Fruit fly (Drosophila melanogaster) whole organism, embryonic: ENCODE results near the gene tbrd-1.
"Not testable (repeated sequence)": the region's sequence is repeated elsewhere in the genome, so short reads cannot be mapped to it uniquely, and the experiment has no call there.

Experiments used
- Ada2b ChIP-seq: fragments of 200-800 bp; sonication (Bioruptor generic); IDR thresholded peaks from 2 replicates; pipeline ENCODE4 v1.3.6; 2022; ENCODE audit warnings: missing biosample characterization, missing genetic modification characterization
- CG12391 ChIP-seq: fragments of 200-800 bp; sonication (Bioruptor generic); optimal IDR thresholded peaks from 3 replicates; lab custom pipeline; 2018; ENCODE audit warnings: missing biosample characterization, mild to moderate bottlenecking, missing genetic modification characterization, moderate library complexity
- CG14050 ChIP-seq: fragments of 200-800 bp; sonication (Bioruptor generic); IDR thresholded peaks from 3 replicates; pipeline ENCODE4 v1.3.6; 2022; ENCODE audit warnings: missing biosample characterization, missing genetic modification characterization
- CG14667 ChIP-seq: fragments of 200-800 bp; sonication (Bioruptor generic); IDR thresholded peaks from 2 replicates; pipeline ENCODE4 v1.3.6; 2022; ENCODE audit warnings: missing biosample characterization, missing genetic modification characterization
- CG14860 ChIP-seq: fragments of 200-800 bp; sonication (Bioruptor generic); IDR thresholded peaks from 3 replicates; pipeline ENCODE4 v1.3.6; 2022; ENCODE audit warnings: missing biosample characterization, missing genetic modification characterization; ENCODE audit not compliant: partially characterized antibody
- CG15601 ChIP-seq: fragments of 200-800 bp; sonication (Bioruptor generic); optimal IDR thresholded peaks from 3 replicates; lab custom pipeline; 2019; ENCODE audit warnings: missing biosample characterization, mild to moderate bottlenecking, missing genetic modification characterization, moderate library complexity
- CG1602 ChIP-seq: fragments of 200-800 bp; sonication (Bioruptor generic); optimal IDR thresholded peaks from 3 replicates; lab custom pipeline; 2016; ENCODE audit warnings: missing biosample characterization, missing genetic modification characterization
- CG1647 ChIP-seq: fragments of 200-800 bp; sonication (Bioruptor generic); optimal IDR thresholded peaks from 3 replicates; lab custom pipeline; 2016; ENCODE audit warnings: missing biosample characterization, missing genetic modification characterization
- CG17612 ChIP-seq: fragments of 200-800 bp; sonication (Bioruptor generic); IDR thresholded peaks from 2 replicates; pipeline ENCODE4 v1.3.6; 2022; ENCODE audit warnings: missing biosample characterization, missing genetic modification characterization
- CG18764 ChIP-seq: fragments of 200-800 bp; sonication (Bioruptor generic); optimal IDR thresholded peaks from 3 replicates; lab custom pipeline; 2016; ENCODE audit warnings: missing biosample characterization, missing genetic modification characterization
- CG2120 ChIP-seq: fragments of 200-800 bp; sonication (Bioruptor generic); optimal IDR thresholded peaks from 3 replicates; lab custom pipeline; 2016; ENCODE audit warnings: missing biosample characterization, missing genetic modification characterization
- CG31441 ChIP-seq: fragments of 200-800 bp; sonication (Bioruptor generic); IDR thresholded peaks from 2 replicates; pipeline ENCODE4 v1.3.6; 2022; ENCODE audit warnings: missing biosample characterization, missing genetic modification characterization
- CG32772 ChIP-seq: fragments of 200-800 bp; sonication (Bioruptor generic); IDR thresholded peaks from 2 replicates; pipeline ENCODE4 v1.3.6; 2022; ENCODE audit warnings: missing biosample characterization, missing genetic modification characterization
- CG3281 ChIP-seq: fragments of 200-800 bp; sonication (Bioruptor generic); optimal IDR thresholded peaks from 3 replicates; lab custom pipeline; 2017; ENCODE audit warnings: missing biosample characterization, mild to moderate bottlenecking, missing genetic modification characterization
- CG4730 ChIP-seq: fragments of 200-800 bp; sonication (Bioruptor generic); IDR thresholded peaks from 2 replicates; pipeline ENCODE4 v1.3.6; 2022; ENCODE audit warnings: missing biosample characterization, missing genetic modification characterization
- CG8290 ChIP-seq, 3 experiments: fragments of 200-800 bp; sonication (Bioruptor generic); optimal IDR thresholded peaks; 2 replicates each; lab custom pipeline; 2016 to 2019; ENCODE audit warnings: missing biosample characterization in 3 of 3, missing genetic modification characterization in 3 of 3, mild to moderate bottlenecking in 2 of 3, moderate library complexity in 1 of 3
- CG9609 ChIP-seq: fragments of 200-800 bp; sonication (Bioruptor generic); optimal IDR thresholded peaks from 3 replicates; lab custom pipeline; 2016; ENCODE audit warnings: missing biosample characterization, missing genetic modification characterization
- D ChIP-seq, 2 experiments: fragments of 200-800 bp in 1 of 2; fragments of >200 bp in 1 of 2; sonication (Bioruptor generic) in 1 of 2; optimal IDR thresholded peaks; 2 replicates in 1 of 2; 3 replicates in 1 of 2; lab custom pipeline; 2017; ENCODE audit warnings: mild to moderate bottlenecking in 1 of 2, missing biosample characterization in 1 of 2, missing genetic modification characterization in 1 of 2, missing genetic modification reagents in 1 of 2
- Dp ChIP-seq: fragments of 200-800 bp; sonication (Bioruptor generic); optimal IDR thresholded peaks from 2 replicates; lab custom pipeline; 2018; ENCODE audit warnings: missing biosample characterization, mild to moderate bottlenecking, missing genetic modification characterization, moderate library complexity
- Gug ChIP-seq: fragments of 200-800 bp; sonication (Bioruptor generic); IDR thresholded peaks from 4 replicates; pipeline ENCODE4 v1.3.6; 2022; ENCODE audit warnings: missing biosample characterization, missing genetic modification characterization
- HHEX ChIP-seq: fragments of 200-800 bp; sonication (Bioruptor generic); optimal IDR thresholded peaks from 3 replicates; lab custom pipeline; 2017; ENCODE audit warnings: missing biosample characterization, mild to moderate bottlenecking, missing genetic modification characterization, missing genetic modification reagents
- HmgZ ChIP-seq: fragments of 200-800 bp; sonication (Bioruptor generic); optimal IDR thresholded peaks from 2 replicates; lab custom pipeline; 2018; ENCODE audit warnings: missing biosample characterization, mild to moderate bottlenecking, missing genetic modification characterization
- Myb ChIP-seq: fragments of 200-800 bp; sonication (Bioruptor generic); optimal IDR thresholded peaks from 2 replicates; lab custom pipeline; 2016; ENCODE audit warnings: missing biosample characterization, missing genetic modification characterization
- Nf-YA ChIP-seq: fragments of 200-800 bp; sonication (Bioruptor generic); IDR thresholded peaks from 2 replicates; pipeline ENCODE4 v1.3.6; 2022; ENCODE audit warnings: missing biosample characterization, missing genetic modification characterization
- Pdp1 ChIP-seq, 2 experiments: fragments of 200-800 bp; sonication (Bioruptor generic); optimal IDR thresholded peaks; 3 replicates each; lab custom pipeline; 2016; ENCODE audit warnings: missing biosample characterization in 2 of 2, missing genetic modification characterization in 2 of 2, mild to moderate bottlenecking in 1 of 2, moderate library complexity in 1 of 2
- Scr ChIP-seq: fragments of 200-800 bp; sonication (Bioruptor generic); IDR thresholded peaks from 2 replicates; pipeline ENCODE4 v1.3.6; 2022; ENCODE audit warnings: missing biosample characterization, missing genetic modification characterization; ENCODE audit not compliant: partially characterized antibody
- Xrp1 ChIP-seq: fragments of 200-800 bp; sonication (Bioruptor generic); IDR thresholded peaks from 2 replicates; pipeline ENCODE4 v1.3.6; 2022; ENCODE audit warnings: missing biosample characterization, missing genetic modification characterization
- ap ChIP-seq: fragments of 200-800 bp; sonication (Bioruptor generic); IDR thresholded peaks from 2 replicates; pipeline ENCODE4 v1.3.6; 2022; ENCODE audit warnings: missing biosample characterization, missing genetic modification characterization
- ase ChIP-seq: fragments of 200-800 bp; sonication (Bioruptor generic); IDR thresholded peaks from 3 replicates; pipeline ENCODE4 v1.3.6; 2022; ENCODE audit warnings: missing biosample characterization, missing genetic modification characterization
- bbx ChIP-seq: fragments of 200-800 bp; sonication (Bioruptor generic); IDR thresholded peaks from 2 replicates; pipeline ENCODE4 v1.3.6; 2022; ENCODE audit warnings: missing biosample characterization, missing genetic modification characterization; ENCODE audit not compliant: partially characterized antibody
- bigmax ChIP-seq: fragments of 200-800 bp; sonication (Bioruptor generic); optimal IDR thresholded peaks from 2 replicates; lab custom pipeline; 2018; ENCODE audit warnings: missing biosample characterization, mild to moderate bottlenecking, missing genetic modification characterization
- btn ChIP-seq: fragments of 200-800 bp; sonication (Bioruptor generic); optimal IDR thresholded peaks from 2 replicates; lab custom pipeline; 2016; ENCODE audit warnings: missing biosample characterization, missing genetic modification characterization
- chn ChIP-seq: fragments of 200-800 bp; sonication (Bioruptor generic); optimal IDR thresholded peaks from 2 replicates; lab custom pipeline; 2016; ENCODE audit warnings: missing biosample characterization, missing genetic modification characterization
- disco-r ChIP-seq: fragments of 200-800 bp; sonication (Bioruptor generic); optimal IDR thresholded peaks from 2 replicates; lab custom pipeline; 2016; ENCODE audit warnings: missing biosample characterization, missing genetic modification characterization
- dmrt11E ChIP-seq: fragments of 200-800 bp; sonication (Bioruptor generic); optimal IDR thresholded peaks from 3 replicates; lab custom pipeline; 2018; ENCODE audit warnings: missing biosample characterization, mild to moderate bottlenecking, missing genetic modification characterization, moderate library complexity
- eyg ChIP-seq: fragments of 200-800 bp; sonication (Bioruptor generic); optimal IDR thresholded peaks from 3 replicates; lab custom pipeline; 2016; ENCODE audit warnings: missing biosample characterization, missing genetic modification characterization
- fd3F ChIP-seq: fragments of 200-800 bp; sonication (Bioruptor generic); optimal IDR thresholded peaks from 2 replicates; lab custom pipeline; 2018; ENCODE audit warnings: missing biosample characterization, mild to moderate bottlenecking, missing genetic modification characterization, moderate library complexity
- gcm2 ChIP-seq: fragments of 200-800 bp; sonication (Bioruptor generic); optimal IDR thresholded peaks from 2 replicates; lab custom pipeline; 2016; ENCODE audit warnings: missing biosample characterization, missing genetic modification characterization
- hkb ChIP-seq, 2 experiments: fragments of 200-800 bp in 1 of 2; fragments of >200 bp in 1 of 2; sonication (Bioruptor generic) in 1 of 2; IDR thresholded peaks in 1 of 2; optimal IDR thresholded peaks in 1 of 2; 2 replicates each; pipeline versions ENCODE4 v1.3.6 to Lab custom; 2017 to 2022; ENCODE audit warnings: missing biosample characterization in 1 of 2, missing genetic modification characterization in 1 of 2
- ken ChIP-seq: fragments of 200-800 bp; sonication (Bioruptor generic); IDR thresholded peaks from 3 replicates; pipeline ENCODE4 v1.3.6; 2022; ENCODE audit warnings: missing biosample characterization, missing genetic modification characterization
- nerfin-2 ChIP-seq: fragments of 200-800 bp; sonication (Bioruptor generic); IDR thresholded peaks from 2 replicates; pipeline ENCODE4 v1.3.6; 2022; ENCODE audit warnings: missing biosample characterization, missing genetic modification characterization; ENCODE audit not compliant: partially characterized antibody
- otp ChIP-seq: fragments of 200-800 bp; sonication (Bioruptor generic); IDR thresholded peaks from 3 replicates; pipeline ENCODE4, ENCODE4 v1.3.6; 2022; ENCODE audit warnings: missing biosample characterization, missing genetic modification characterization
- pb ChIP-seq: fragments of 200-800 bp; sonication (Bioruptor generic); optimal IDR thresholded peaks from 3 replicates; lab custom pipeline; 2016; ENCODE audit warnings: missing biosample characterization, missing genetic modification characterization
- phol ChIP-seq: fragments of 200-800 bp; sonication (Bioruptor generic); optimal IDR thresholded peaks from 3 replicates; lab custom pipeline; 2018; ENCODE audit warnings: missing biosample characterization, mild to moderate bottlenecking, missing genetic modification characterization, moderate library complexity
- rib ChIP-seq: fragments of 200-800 bp; sonication (Bioruptor generic); IDR thresholded peaks from 2 replicates; pipeline ENCODE4 v1.3.6; 2022; ENCODE audit warnings: missing biosample characterization, missing genetic modification characterization
- sisA ChIP-seq: fragments of 200-800 bp; sonication (Bioruptor generic); IDR thresholded peaks from 2 replicates; pipeline ENCODE4 v1.3.6; 2022; ENCODE audit warnings: missing biosample characterization, missing genetic modification characterization
- slbo ChIP-seq: fragments of 200-800 bp; sonication (Bioruptor generic); IDR thresholded peaks from 2 replicates; pipeline ENCODE4 v1.3.6; 2022; ENCODE audit warnings: missing biosample characterization, missing genetic modification characterization
- tup ChIP-seq: fragments of 200-800 bp; sonication (Bioruptor generic); optimal IDR thresholded peaks from 2 replicates; lab custom pipeline; 2016; ENCODE audit warnings: missing biosample characterization, mild to moderate bottlenecking, missing genetic modification characterization, moderate library complexity

The tbrd-1 gene

DNA sequence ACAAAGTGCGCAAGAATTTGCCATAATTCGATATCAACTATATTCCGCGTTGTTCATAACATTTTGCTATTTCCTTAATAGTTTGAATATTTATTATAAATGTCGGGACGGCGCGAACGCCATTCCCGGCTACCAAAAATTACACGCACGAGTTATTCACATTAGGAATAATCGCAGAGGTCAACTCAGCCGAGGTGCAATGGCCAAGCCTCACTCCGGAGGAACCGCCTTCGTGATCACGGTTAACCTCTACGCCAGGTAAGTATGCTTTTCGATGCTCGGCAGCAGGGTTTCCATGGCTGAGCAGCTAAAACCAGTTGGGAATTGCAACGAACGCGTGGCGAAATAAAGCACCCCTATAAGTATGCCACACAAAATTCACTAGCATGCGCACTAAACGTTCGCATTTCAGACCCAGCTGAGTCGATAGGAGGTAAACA lies 34.0 kb downstream of the tbrd-1 start (continued):
- TF ChIP-seq ken (GFP tag; lab: Robert Waterston, UW) (peak; percentile 77; the same call in 1 of the 3 replicates), Dp (GFP tag; lab: Kevin White, UChicago) (peak; percentile 11), CG4730 (GFP tag; lab: Robert Waterston, UW) (peak; percentile 56; the same call in 1 of the 2 replicates), gcm2 (GFP tag; lab: Kevin White, UChicago) (peak; percentile 41), Ada2b (GFP tag; lab: Robert Waterston, UW) (peak; percentile 44), HHEX (peak; percentile 60), sisA (peak; percentile 46; the same call in 1 of the 2 replicates), phol (peak; percentile 32), HmgZ (tag; lab: Kevin White, UChicago) (peak; percentile 78), Gug (GFP tag; lab: Robert Waterston, UW) (peak; percentile 48; the same call in 3 of the 4 replicates), CG2120 (peak; percentile 76), Pdp1 (GFP tag; optimal IDR thresholded peaks at IDR 0.05; lab: Kevin White, UChicago) (peak; percentile 39 to 65), Myb (GFP tag; lab: Kevin White, UChicago) (peak; percentile 31), tup (GFP tag; lab: Kevin White, UChicago) (peak; percentile 66), CG1602 (peak; percentile 44), slbo (GFP tag; lab: Robert Waterston, UW) (peak; percentile 72), D (GFP tag; optimal IDR thresholded peaks at IDR 0.05; lab: Kevin White, UChicago) (peak; percentile 49), bigmax (GFP tag; lab: Kevin White, UChicago) (peak; percentile 45), Xrp1 (GFP tag; lab: Robert Waterston, UW) (peak; percentile 85), eyg (GFP tag; lab: Kevin White, UChicago) (peak; percentile 44), pb (GFP tag; lab: Kevin White, UChicago) (peak; percentile 48), CG3281 (peak; percentile 47), CG18764 (GFP tag; lab: Kevin White, UChicago) (peak; percentile 7), CG1647 (peak; percentile 73), CG14860 (GFP tag; lab: Robert Waterston, UW) (0 out of 3 replicates have a peak, but pooled peaks have one; percentile 29), rib (GFP tag; lab: Robert Waterston, UW) (peak; percentile 89), disco-r (GFP tag; lab: Kevin White, UChicago) (peak; percentile 25), CG8290 (GFP tag; optimal IDR thresholded peaks at IDR 0.05; lab: Kevin White, UChicago) (peak; percentile 31), CG8290 (tag; optimal IDR thresholded peaks at IDR 0.05; lab: Kevin White, UChicago) (peak in 1 of 2 experiments; percentile 83), nerfin-2 (GFP tag; lab: Robert Waterston, UW) (peak; percentile 66), ase (GFP tag; lab: Robert Waterston, UW) (peak; percentile 60; the same call in 1 of the 3 replicates), ap (peak; percentile 52), Nf-YA (GFP tag; lab: Robert Waterston, UW) (peak; percentile 74), CG14667 (peak; percentile 57; the same call in 1 of the 2 replicates), otp (GFP tag; lab: Robert Waterston, UW) (peak; percentile 76; the same call in 2 of the 3 replicates), CG32772 (GFP tag; lab: Robert Waterston, UW) (peak; percentile 37; the same call in 1 of the 2 replicates), CG9609 (GFP tag; lab: Kevin White, UChicago) (peak; percentile 33), Scr (GFP tag; lab: Robert Waterston, UW) (peak; percentile 43), CG31441 (GFP tag; lab: Robert Waterston, UW) (peak; percentile 43; the same call in 1 of the 2 replicates), CG14050 (GFP tag; lab: Robert Waterston, UW) (peak; percentile 44; the same call in 2 of the 3 replicates), hkb (GFP tag; IDR thresholded peaks at IDR 0.05; lab: Robert Waterston, UW) (peak; percentile 78), CG12391 (peak; percentile 32), fd3F (GFP tag; lab: Kevin White, UChicago) (peak; percentile 19), CG15601 (tag; lab: Kevin White, UChicago) (peak; percentile 36), CG17612 (GFP tag; lab: Robert Waterston, UW) (peak; percentile 41; the same call in 1 of the 2 replicates), bbx (GFP tag; lab: Robert Waterston, UW) (peak; percentile 77), dmrt11E (tag; lab: Kevin White, UChicago) (peak; percentile 18), btn (peak; percentile 57), chn (GFP tag; lab: Kevin White, UChicago) (peak; percentile 69)
- not testable (repeated sequence) for TF ChIP-seq D, hkb (optimal IDR thresholded peaks at IDR 0.05; lab: Kevin White, UChicago)
